Fruit fly (Drosophila melanogaster) whole organism, embryonic: Measurements from ENCODE around the gene NK7.1.

Source experiments
- Asciz ChIP-seq: fragments of 200-800 bp; sonication (Bioruptor generic); optimal IDR thresholded peaks from 2 replicates; lab custom pipeline; 2017; ENCODE audit warnings: missing biosample characterization, mild to moderate bottlenecking, missing genetic modification characterization, missing genetic modification reagents
- CG17328 ChIP-seq: fragments of 200-800 bp; sonication (Bioruptor generic); IDR thresholded peaks from 2 replicates; pipeline ENCODE4 v1.3.6; 2022; ENCODE audit warnings: missing biosample characterization, missing genetic modification characterization
- CG9797 ChIP-seq: fragments of 200-800 bp; sonication (Bioruptor generic); optimal IDR thresholded peaks from 3 replicates; lab custom pipeline; 2018; ENCODE audit warnings: missing biosample characterization, mild to moderate bottlenecking, missing genetic modification characterization
- chinmo ChIP-seq: fragments of 200-800 bp; sonication (Bioruptor generic); IDR thresholded peaks from 4 replicates; pipeline ENCODE4 v1.3.6; 2022; ENCODE audit warnings: missing biosample characterization, missing genetic modification characterization; ENCODE audit not compliant: partially characterized antibody
- zen2 ChIP-seq: fragments of 200-800 bp; sonication (Bioruptor generic); IDR thresholded peaks from 3 replicates; pipeline ENCODE4 v1.3.6; 2022; ENCODE audit warnings: missing biosample characterization, missing genetic modification characterization; ENCODE audit not compliant: partially characterized antibody

DNA sequence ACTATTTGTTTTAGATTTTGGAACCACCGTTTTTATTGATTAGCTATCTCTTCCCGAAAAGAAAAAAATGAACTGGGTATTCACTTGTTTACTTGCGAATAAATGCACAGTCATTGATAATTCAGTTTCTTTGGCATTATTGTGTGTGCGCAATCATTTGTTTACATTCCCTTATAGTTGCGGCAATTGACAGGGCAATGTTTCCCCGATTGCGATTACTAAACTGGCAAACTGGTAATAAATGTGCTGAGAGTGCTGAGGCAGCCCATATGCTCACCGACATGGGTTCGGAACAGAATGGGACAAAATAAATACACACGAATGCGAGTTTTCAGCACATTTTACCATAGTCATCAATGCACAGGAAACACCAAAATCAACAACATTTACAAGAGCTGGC lies 6.8 kb downstream of the NK7.1 start:
- no peak for TF ChIP-seq Asciz (GFP tag; lab: Kevin White, UChicago)
- TF ChIP-seq CG9797 (GFP tag; lab: Kevin White, UChicago): no peak
- TF ChIP-seq chinmo (GFP tag; lab: Robert Waterston, UW): 0 out of 4 replicates have a peak, but pooled peaks have one; percentile 33
- TF ChIP-seq zen2 (GFP tag; lab: Robert Waterston, UW): no peak
- TF ChIP-seq CG17328 (GFP tag; lab: Robert Waterston, UW): no peak
